Worm (Caenorhabditis elegans) whole organism, L3 larva: ENCODE measurements around the gene Y13C8A.1.
"Not testable (repeated sequence)": the region's sequence is repeated elsewhere in the genome, so short reads cannot be mapped to it uniquely, and the experiment has no call there.

Source experiments
- R02D3.7 ChIP-seq: fragments of 150-350 bp; optimal IDR thresholded peaks from 2 replicates; lab custom pipeline; 2014; ENCODE audit warnings: missing biosample characterization, missing genetic modification characterization
- ZK546.5 ChIP-seq: sonication (generic microtip); optimal IDR thresholded peaks from 2 replicates; lab custom pipeline; 2017; ENCODE audit warnings: missing biosample characterization, missing genetic modification characterization
- ama-1 ChIP-seq: fragments of 150-350 bp; optimal IDR thresholded peaks from 2 replicates; lab custom pipeline; 2018
- ceh-16 ChIP-seq: sonication (generic microtip); optimal IDR thresholded peaks from 2 replicates; lab custom pipeline; 2017; ENCODE audit warnings: missing biosample characterization, missing genetic modification characterization
- ceh-82 ChIP-seq: fragments of 150-350 bp; optimal IDR thresholded peaks from 2 replicates; lab custom pipeline; 2014; ENCODE audit warnings: missing biosample characterization, missing genetic modification characterization
- ceh-9 ChIP-seq: sonication (generic microtip); optimal IDR thresholded peaks from 2 replicates; lab custom pipeline; 2018; ENCODE audit warnings: missing biosample characterization, missing genetic modification characterization
- daf-12 ChIP-seq: fragments of 150-350 bp; optimal IDR thresholded peaks from 2 replicates; lab custom pipeline; 2014; ENCODE audit warnings: missing biosample characterization, missing genetic modification reagents, missing genetic modification characterization
- egl-27 ChIP-seq: sonication (generic microtip); optimal IDR thresholded peaks from 4 replicates; lab custom pipeline; 2017; ENCODE audit warnings: missing biosample characterization, missing genetic modification reagents, missing genetic modification characterization
- elt-2 ChIP-seq: sonication (generic microtip); optimal IDR thresholded peaks from 2 replicates; lab custom pipeline; 2016; ENCODE audit warnings: missing genetic modification reagents, mild to moderate bottlenecking, missing genetic modification characterization, missing compliant biosample characterization
- eor-1 ChIP-seq, 2 experiments: fragments of 150-350 bp; optimal IDR thresholded peaks; 2 replicates each; lab custom pipeline; 2014 to 2018; ENCODE audit warnings: missing biosample characterization in 2 of 2, missing genetic modification characterization in 2 of 2
- fkh-2 ChIP-seq: fragments of 150-350 bp; optimal IDR thresholded peaks from 2 replicates; lab custom pipeline; 2014; ENCODE audit warnings: missing biosample characterization, missing genetic modification reagents, missing genetic modification characterization
- fos-1 ChIP-seq: fragments of 150-350 bp; optimal IDR thresholded peaks from 2 replicates; lab custom pipeline; 2014; ENCODE audit warnings: missing biosample characterization, missing genetic modification characterization
- jun-1 ChIP-seq: fragments of 150-350 bp; optimal IDR thresholded peaks from 2 replicates; lab custom pipeline; 2014; ENCODE audit warnings: missing biosample characterization, missing genetic modification reagents, missing genetic modification characterization
- lin-15B ChIP-seq: fragments of 150-350 bp; optimal IDR thresholded peaks from 2 replicates; lab custom pipeline; 2014; ENCODE audit warnings: missing biosample characterization, missing genetic modification characterization
- lin-39 ChIP-seq: fragments of 150-350 bp; optimal IDR thresholded peaks from 2 replicates; lab custom pipeline; 2018; ENCODE audit warnings: missing biosample characterization, missing genetic modification reagents, missing genetic modification characterization
- mdl-1 ChIP-seq: fragments of 150-350 bp; optimal IDR thresholded peaks from 2 replicates; lab custom pipeline; 2014; ENCODE audit warnings: missing biosample characterization, missing genetic modification characterization
- mml-1 ChIP-seq: fragments of 150-350 bp; sonication (generic microtip); optimal IDR thresholded peaks from 3 replicates; lab custom pipeline; 2014; ENCODE audit warnings: missing biosample characterization, missing genetic modification characterization
- nfya-1 ChIP-seq: sonication (generic microtip); optimal IDR thresholded peaks from 2 replicates; lab custom pipeline; 2017; ENCODE audit warnings: missing genetic modification characterization, mild to moderate bottlenecking, missing compliant biosample characterization, antibody characterized with exemption, moderate library complexity; ENCODE audit not compliant: insufficient read depth
- nhr-11 ChIP-seq: fragments of 150-350 bp; optimal IDR thresholded peaks from 2 replicates; lab custom pipeline; 2014; ENCODE audit warnings: missing biosample characterization, missing genetic modification characterization
- nhr-23 ChIP-seq: fragments of 150-350 bp; optimal IDR thresholded peaks from 2 replicates; lab custom pipeline; 2014; ENCODE audit warnings: missing biosample characterization, missing genetic modification reagents, missing genetic modification characterization
- nhr-237 ChIP-seq: fragments of 150-350 bp; optimal IDR thresholded peaks from 2 replicates; lab custom pipeline; 2014; ENCODE audit warnings: missing biosample characterization, missing genetic modification characterization
- nhr-25 ChIP-seq: sonication (generic microtip); optimal IDR thresholded peaks from 2 replicates; lab custom pipeline; 2017; ENCODE audit warnings: missing biosample characterization, missing genetic modification characterization
- nhr-43 ChIP-seq: sonication (generic microtip); optimal IDR thresholded peaks from 2 replicates; lab custom pipeline; 2016; ENCODE audit warnings: mild to moderate bottlenecking, missing genetic modification characterization, missing compliant biosample characterization; ENCODE audit not compliant: poor library complexity, severe bottlenecking
- nhr-77 ChIP-seq: fragments of 150-350 bp; optimal IDR thresholded peaks from 2 replicates; lab custom pipeline; 2014; ENCODE audit warnings: missing biosample characterization, missing genetic modification characterization
- pha-4 ChIP-seq: fragments of 150-350 bp; optimal IDR thresholded peaks from 2 replicates; lab custom pipeline; 2014; ENCODE audit warnings: missing biosample characterization, missing genetic modification reagents, missing genetic modification characterization
- pqm-1 ChIP-seq: fragments of 150-350 bp; optimal IDR thresholded peaks from 2 replicates; lab custom pipeline; 2017; ENCODE audit warnings: missing biosample characterization, missing genetic modification characterization, inconsistent platforms
- sea-2 ChIP-seq: fragments of 150-350 bp; sonication (generic microtip); optimal IDR thresholded peaks from 4 replicates; lab custom pipeline; 2014; ENCODE audit warnings: missing biosample characterization, missing genetic modification reagents, missing genetic modification characterization
- skn-1 ChIP-seq: fragments of 150-350 bp; optimal IDR thresholded peaks from 2 replicates; lab custom pipeline; 2014; ENCODE audit warnings: missing biosample characterization, missing genetic modification characterization
- snpc-4 ChIP-seq: fragments of 150-350 bp; optimal IDR thresholded peaks from 2 replicates; lab custom pipeline; 2014; ENCODE audit warnings: missing biosample characterization, missing genetic modification characterization
- tbx-2 ChIP-seq: sonication (generic microtip); optimal IDR thresholded peaks from 2 replicates; lab custom pipeline; 2016; ENCODE audit warnings: mild to moderate bottlenecking, missing genetic modification characterization, missing compliant biosample characterization
- unc-62 ChIP-seq: fragments of 150-350 bp; sonication (generic microtip); optimal IDR thresholded peaks from 4 replicates; lab custom pipeline; 2014; ENCODE audit warnings: missing biosample characterization, missing genetic modification reagents, missing genetic modification characterization
- ztf-11 ChIP-seq: fragments of 150-350 bp; optimal IDR thresholded peaks from 2 replicates; lab custom pipeline; 2014; ENCODE audit warnings: missing biosample characterization, missing genetic modification characterization
- ztf-4 ChIP-seq: fragments of 150-350 bp; optimal IDR thresholded peaks from 2 replicates; lab custom pipeline; 2014; ENCODE audit warnings: missing biosample characterization, missing genetic modification characterization

Gene Y13C8A.1

ce11 chrX:16903619-16904018 lies 20.1 kb downstream of the Y13C8A.1 start, which contains the start of gene F39F10.4:
TSS of gene F39F10.4 (minus strand) at chrX:16903719.
- TF ChIP-seq R02D3.7 (tag; lab: Kevin White, UChicago) (no peak), skn-1 (tag; lab: Kevin White, UChicago) (no peak), ceh-16 (tag; lab: Kevin White, UChicago) (no peak), fkh-2 (tag; lab: Kevin White, UChicago) (no peak), ceh-82 (tag; lab: Kevin White, UChicago) (no peak), ceh-9 (no peak), pha-4 (tag; lab: Kevin White, UChicago) (no peak), mml-1 (tag; lab: Kevin White, UChicago) (no peak), pqm-1 (tag; lab: Kevin White, UChicago) (no peak), nhr-43 (tag; lab: Kevin White, UChicago) (no peak), nfya-1 (tag; lab: Kevin White, UChicago) (no peak), unc-62 (GFP tag; lab: Kevin White, UChicago) (no peak), ZK546.5 (tag; lab: Kevin White, UChicago) (no peak), nhr-237 (no peak), snpc-4 (tag; lab: Kevin White, UChicago) (no peak), tbx-2 (tag; lab: Kevin White, UChicago) (no peak), nhr-11 (tag; lab: Kevin White, UChicago) (no peak), lin-39 (tag; lab: Kevin White, UChicago) (no peak), nhr-77 (tag; lab: Kevin White, UChicago) (no peak), jun-1 (no peak)
- TF ChIP-seq, all 47 proteins: peak for 0

ce11 chrX:16913669-16914068 lies 30.1 kb downstream of the Y13C8A.1 start, which contains the start of gene F39F10.5:
TSS of gene F39F10.5 (minus strand) at chrX:16913769.
- TF ChIP-seq mml-1 (tag; lab: Kevin White, UChicago); fos-1; pqm-1 (tag; lab: Kevin White, UChicago): not testable (repeated sequence)

DNA sequence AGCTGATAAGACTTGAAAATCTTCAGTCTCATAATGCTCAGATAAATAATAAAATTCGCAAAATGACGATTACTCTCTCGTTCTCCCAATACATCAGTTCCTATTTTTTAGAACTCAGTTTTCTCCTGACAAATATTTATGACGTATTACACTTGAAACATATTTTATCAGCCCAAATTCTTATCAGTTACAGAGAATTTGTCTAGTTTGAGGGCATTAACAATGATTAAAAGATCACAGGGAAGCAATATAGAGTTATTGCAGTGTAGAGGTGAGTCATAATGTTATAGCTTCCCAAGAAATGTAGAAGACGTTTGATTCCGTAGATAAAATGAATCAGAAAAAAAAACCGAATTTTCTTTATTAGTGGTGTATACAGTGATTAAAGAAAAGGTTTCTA lies 35.9 kb downstream of the Y13C8A.1 start:
- TF ChIP-seq nhr-43 (tag; lab: Kevin White, UChicago) (no peak), fkh-2 (tag; lab: Kevin White, UChicago) (no peak), elt-2 (peak; percentile 68), unc-62 (GFP tag; lab: Kevin White, UChicago) (no peak), nhr-25 (tag; lab: Kevin White, UChicago) (no peak), pqm-1 (tag; lab: Kevin White, UChicago) (peak; percentile 40), ama-1 (lab: Kevin White, UChicago) (no peak), mml-1 (tag; lab: Kevin White, UChicago) (no peak), daf-12 (tag; lab: Kevin White, UChicago) (no peak), pha-4 (tag; lab: Kevin White, UChicago) (no peak), ceh-16 (tag; lab: Kevin White, UChicago) (no peak), lin-15B (tag; lab: Kevin White, UChicago) (no peak), ZK546.5 (tag; lab: Kevin White, UChicago) (no peak), eor-1 (tag; optimal IDR thresholded peaks at IDR 0.05; lab: Kevin White, UChicago) (no peak), sea-2 (GFP tag; lab: Kevin White, UChicago) (no peak), ztf-4 (tag; lab: Kevin White, UChicago) (no peak)

DNA sequence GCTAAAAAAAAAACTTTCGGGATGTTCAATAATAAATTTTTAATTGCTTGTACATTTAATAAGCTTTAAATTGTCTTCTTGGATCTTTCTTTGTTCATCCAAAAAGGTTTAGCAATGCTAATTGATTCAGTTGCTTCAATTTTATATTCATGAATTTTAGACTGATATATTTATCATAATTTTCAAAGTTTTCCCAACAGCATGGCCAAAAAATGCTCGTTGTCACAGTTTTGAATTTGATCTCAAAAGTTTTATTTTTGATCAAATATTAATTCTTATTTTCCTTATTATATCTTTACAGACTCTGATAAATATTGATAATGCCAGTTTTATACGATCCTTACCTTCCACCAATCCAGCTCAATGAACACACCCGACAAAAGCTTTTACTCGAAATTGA lies 38.0 kb downstream of the Y13C8A.1 start, which contains the start of gene fbxb-114:
fbxb-114 (plus strand) TSS at position 301 of the 400 bp plus-strand sequence.
- TF ChIP-seq fos-1 = no peak
- TF ChIP-seq mml-1 (tag; lab: Kevin White, UChicago) = no peak
- no peak for TF ChIP-seq nhr-23
- TF ChIP-seq ztf-11 (tag; lab: Kevin White, UChicago) = no peak
- TF ChIP-seq lin-39 (tag; lab: Kevin White, UChicago) = no peak
- TF ChIP-seq ceh-16 (tag; lab: Kevin White, UChicago) = no peak
- no peak for TF ChIP-seq lin-15B (tag; lab: Kevin White, UChicago)

ce11 chrX:16923636-16924035 lies 40.1 kb downstream of the Y13C8A.1 start, which contains the start of gene C30E1.4:
TSS of gene C30E1.4 (plus strand) at chrX:16923936.
- TF ChIP-seq snpc-4 (tag; lab: Kevin White, UChicago) (no peak), nhr-43 (tag; lab: Kevin White, UChicago) (no peak), unc-62 (GFP tag; lab: Kevin White, UChicago) (no peak), pqm-1 (tag; lab: Kevin White, UChicago) (no peak), mdl-1 (tag; lab: Kevin White, UChicago) (no peak), fkh-2 (tag; lab: Kevin White, UChicago) (no peak), eor-1 (tag; optimal IDR thresholded peaks at IDR 0.05; lab: Kevin White, UChicago) (no peak), ceh-9 (no peak), egl-27 (no peak)
